ENCODE assay signal across 6 worm cellular contexts in genomic region chrIII:5505474-5506022, ce11.
TF ChIP-seq lines count a peak whose summit lies in the region.

No protein-coding gene starts in this region.

TF ChIP-seq in whole organism, L1 larva, 84 proteins besides CTCF, POLR2A, EP300 and RAD21:
- TF ChIP-seq lir-3 (tag; optimal IDR thresholded peaks at IDR 0.05; lab: Kevin White, UChicago; ENCODE audit: poor library complexity): peak; percentile 5
- no peak for TF ChIP-seq unc-130 (tag; optimal IDR thresholded peaks at IDR 0.05; lab: Kevin White, UChicago)
- no peak for TF ChIP-seq skn-1 (tag; optimal IDR thresholded peaks at IDR 0.05; lab: Kevin White, UChicago)
- TF ChIP-seq nhr-77 (tag; optimal IDR thresholded peaks at IDR 0.05; lab: Kevin White, UChicago): no peak
- no peak for TF ChIP-seq irx-1 (tag; optimal IDR thresholded peaks at IDR 0.05; lab: Kevin White, UChicago)
- peak; percentile 76 for TF ChIP-seq aly-2 (tag; optimal IDR thresholded peaks at IDR 0.05; lab: Kevin White, UChicago)
- no peak for TF ChIP-seq fos-1 (tag; optimal IDR thresholded peaks at IDR 0.05; lab: Kevin White, UChicago)
- TF ChIP-seq efl-1 (optimal IDR thresholded peaks at IDR 0.05; lab: Kevin White, UChicago): no peak
- peak in 1 of 2 experiments; percentile 90 for TF ChIP-seq efl-1 (GFP tag; optimal IDR thresholded peaks at IDR 0.05 in 1 of 2; lab: Kevin White, UChicago)
- no peak for TF ChIP-seq mep-1 (tag; optimal IDR thresholded peaks at IDR 0.05; lab: Kevin White, UChicago)
- no peak for TF ChIP-seq F16B12.6 (tag; optimal IDR thresholded peaks at IDR 0.05; lab: Kevin White, UChicago)
- no peak for TF ChIP-seq sox-4 (tag; optimal IDR thresholded peaks at IDR 0.05; lab: Kevin White, UChicago)
- no peak for TF ChIP-seq lsy-2 (tag; optimal IDR thresholded peaks at IDR 0.05; lab: Kevin White, UChicago)

TF ChIP-seq in whole organism, L2 larva, 48 proteins besides CTCF, POLR2A, EP300 and RAD21:
- TF ChIP-seq nhr-25 (tag; optimal IDR thresholded peaks at IDR 0.05; lab: Kevin White, UChicago) (no peak), sem-4 (tag; optimal IDR thresholded peaks at IDR 0.05; lab: Kevin White, UChicago) (no peak), F13H6.1 (tag; optimal IDR thresholded peaks at IDR 0.05; lab: Kevin White, UChicago) (no peak), ama-1 (optimal IDR thresholded peaks at IDR 0.05; lab: Kevin White, UChicago) (peak; percentile 43)

TF ChIP-seq in whole organism, L3 larva, 47 proteins besides CTCF, POLR2A, EP300 and RAD21:
- TF ChIP-seq ama-1 (optimal IDR thresholded peaks at IDR 0.05; lab: Kevin White, UChicago) (peak; percentile 44), nhr-76 (tag; optimal IDR thresholded peaks at IDR 0.05; lab: Kevin White, UChicago) (no peak)

TF ChIP-seq in whole organism, L4 larva, 104 proteins besides CTCF, POLR2A, EP300 and RAD21 (continues in another document):
- no peak for TF ChIP-seq unc-130 (GFP tag; optimal IDR thresholded peaks at IDR 0.05; lab: Kevin White, UChicago)
- TF ChIP-seq duxl-1 (tag; optimal IDR thresholded peaks at IDR 0.05; lab: Kevin White, UChicago; ENCODE audit: poor library complexity): no peak
- TF ChIP-seq nhr-10 (tag; optimal IDR thresholded peaks at IDR 0.05; lab: Kevin White, UChicago): no peak
- peak; percentile 7; the same call in 1 of the 2 replicates for TF ChIP-seq pha-4 (GFP tag; IDR thresholded peaks at IDR 0.05; lab: Robert Waterston, UW)
- TF ChIP-seq pha-4 (tag; optimal IDR thresholded peaks at IDR 0.05; lab: Kevin White, UChicago): no peak
- peak; percentile 35; the same call in 1 of the 2 replicates for TF ChIP-seq egl-43 (GFP tag; IDR thresholded peaks at IDR 0.05; lab: Robert Waterston, UW)
- TF ChIP-seq ZK546.5 (tag; optimal IDR thresholded peaks at IDR 0.05; lab: Kevin White, UChicago): no peak
- no peak for TF ChIP-seq daf-8 (GFP tag; IDR thresholded peaks at IDR 0.05; lab: Robert Waterston, UW)
- 0 out of 2 replicates have a peak, but pooled peaks have one; percentile 51 for TF ChIP-seq lim-7 (GFP tag; IDR thresholded peaks at IDR 0.05; lab: Robert Waterston, UW)
- no peak for TF ChIP-seq ceh-28 (tag; optimal IDR thresholded peaks at IDR 0.05; lab: Kevin White, UChicago)
- TF ChIP-seq dpl-1 (GFP tag; optimal IDR thresholded peaks at IDR 0.05; lab: Kevin White, UChicago): no peak
- no peak for TF ChIP-seq nhr-25 (tag; optimal IDR thresholded peaks at IDR 0.05; lab: Kevin White, UChicago; ENCODE audit: borderline replicate concordance, insufficient read depth)
- TF ChIP-seq zfp-2 (tag; optimal IDR thresholded peaks at IDR 0.05; lab: Kevin White, UChicago): no peak
- TF ChIP-seq nhr-102 (tag; optimal IDR thresholded peaks at IDR 0.05; lab: Kevin White, UChicago): no peak
- peak; percentile 29 for TF ChIP-seq zfp-3 (GFP tag; conservative IDR thresholded peaks at IDR 0.05; lab: Robert Waterston, UW)
- TF ChIP-seq lin-1 (GFP tag; IDR thresholded peaks at IDR 0.05; lab: Robert Waterston, UW): no peak
- TF ChIP-seq aha-1 (tag; lab: Kevin White, UChicago): peak; percentile 88
- TF ChIP-seq madf-5 (GFP tag; IDR thresholded peaks at IDR 0.05; lab: Robert Waterston, UW): no peak
- 0 out of 2 replicates have a peak, but pooled peaks have one; percentile 7 for TF ChIP-seq lin-29 (GFP tag; IDR thresholded peaks at IDR 0.05; lab: Robert Waterston, UW)
- no peak for TF ChIP-seq Y5F2A.4 (GFP tag; optimal IDR thresholded peaks at IDR 0.05; lab: Kevin White, UChicago)
- TF ChIP-seq ctbp-1 (GFP tag; IDR thresholded peaks at IDR 0.05; lab: Robert Waterston, UW): no peak
- TF ChIP-seq fos-1 (tag; optimal IDR thresholded peaks at IDR 0.05; lab: Kevin White, UChicago): no peak
- TF ChIP-seq rbr-2 (tag; optimal IDR thresholded peaks at IDR 0.05; lab: Kevin White, UChicago): no peak
- peak; percentile 54 for TF ChIP-seq nhr-77 (tag; optimal IDR thresholded peaks at IDR 0.05; lab: Kevin White, UChicago)
- no peak for TF ChIP-seq F44E2.7 (GFP tag; IDR thresholded peaks at IDR 0.05; lab: Robert Waterston, UW)

TF ChIP-seq in whole organism, midembryonic, 9 proteins besides CTCF, POLR2A, EP300 and RAD21:
- TF ChIP-seq tab-1 (GFP tag; IDR thresholded peaks at IDR 0.05; lab: Robert Waterston, UW) (0 out of 2 replicates have a peak, but pooled peaks have one; percentile 9), ref-1 (GFP tag; conservative IDR thresholded peaks at IDR 0.05; lab: Robert Waterston, UW) (no peak)

TF ChIP-seq in whole organism, young adult, 124 proteins besides CTCF, POLR2A, EP300 and RAD21:
- TF ChIP-seq hmg-1.2 (GFP tag; IDR thresholded peaks at IDR 0.05; lab: Robert Waterston, UW): 0 out of 2 replicates have a peak, but pooled peaks have one; percentile 6
- no peak for TF ChIP-seq attf-3 (GFP tag; conservative IDR thresholded peaks at IDR 0.05; lab: Robert Waterston, UW)
- TF ChIP-seq sptf-2 (GFP tag; optimal IDR thresholded peaks at IDR 0.05; lab: Kevin White, UChicago): no peak
- no peak for TF ChIP-seq B0336.3 (GFP tag; IDR thresholded peaks at IDR 0.05; lab: Robert Waterston, UW)
- TF ChIP-seq C06A6.2 (GFP tag; conservative IDR thresholded peaks at IDR 0.05; lab: Robert Waterston, UW): no peak
- TF ChIP-seq rpc-1 (optimal IDR thresholded peaks at IDR 0.05; lab: Kevin White, UChicago): no peak
- TF ChIP-seq rpc-1 (tag; optimal IDR thresholded peaks at IDR 0.05; lab: Kevin White, UChicago): no peak
- TF ChIP-seq zfh-2 (GFP tag; conservative IDR thresholded peaks at IDR 0.05; lab: Robert Waterston, UW): peak; percentile 69
- no peak for TF ChIP-seq D2030.7 (GFP tag; IDR thresholded peaks at IDR 0.05; lab: Robert Waterston, UW)
- no peak for TF ChIP-seq hlh-12 (tag; optimal IDR thresholded peaks at IDR 0.05; lab: Kevin White, UChicago)
- TF ChIP-seq F10E7.11 (tag; optimal IDR thresholded peaks at IDR 0.05; lab: Kevin White, UChicago): no peak
- TF ChIP-seq lir-1 (GFP tag; conservative IDR thresholded peaks at IDR 0.05; lab: Robert Waterston, UW): no peak
- TF ChIP-seq die-1 (tag; optimal IDR thresholded peaks at IDR 0.05; lab: Kevin White, UChicago): no peak
- TF ChIP-seq bed-1 (GFP tag; IDR thresholded peaks at IDR 0.05; lab: Robert Waterston, UW): no peak
- TF ChIP-seq Y53F4B.3 (GFP tag; IDR thresholded peaks at IDR 0.05; lab: Robert Waterston, UW): no peak
- no peak for TF ChIP-seq somi-1 (GFP tag; optimal IDR thresholded peaks at IDR 0.05; lab: Kevin White, UChicago)
- peak; percentile 26; the same call in 1 of the 2 replicates for TF ChIP-seq ceh-100 (GFP tag; IDR thresholded peaks at IDR 0.05; lab: Robert Waterston, UW)
- TF ChIP-seq lin-26 (GFP tag; IDR thresholded peaks at IDR 0.05; lab: Robert Waterston, UW): no peak
- TF ChIP-seq athp-1 (tag; optimal IDR thresholded peaks at IDR 0.05; lab: Kevin White, UChicago): no peak
- TF ChIP-seq him-1 (tag; optimal IDR thresholded peaks at IDR 0.05; lab: Kevin White, UChicago): no peak
- no peak for TF ChIP-seq F49E8.2 (tag; optimal IDR thresholded peaks at IDR 0.05; lab: Kevin White, UChicago; ENCODE audit: insufficient read depth)
- TF ChIP-seq B0035.1 (tag; optimal IDR thresholded peaks at IDR 0.05; lab: Kevin White, UChicago): no peak
- TF ChIP-seq snpc-4 (GFP tag; optimal IDR thresholded peaks at IDR 0.05; lab: Kevin White, UChicago): no peak
- TF ChIP-seq snpc-4 (tag; optimal IDR thresholded peaks at IDR 0.05; lab: Kevin White, UChicago): no peak
- TF ChIP-seq C17E4.6 (GFP tag; IDR thresholded peaks at IDR 0.05; lab: Robert Waterston, UW): no peak
- no peak for TF ChIP-seq unc-130 (GFP tag; optimal IDR thresholded peaks at IDR 0.05; lab: Kevin White, UChicago)
- TF ChIP-seq mcd-1 (GFP tag; IDR thresholded peaks at IDR 0.05; lab: Robert Waterston, UW): 0 out of 2 replicates have a peak, but pooled peaks have one; percentile 6
- no peak for TF ChIP-seq K11D2.4 (GFP tag; IDR thresholded peaks at IDR 0.05; lab: Robert Waterston, UW)
- TF ChIP-seq Y67H2A.10 (GFP tag; conservative IDR thresholded peaks at IDR 0.05; lab: Robert Waterston, UW): no peak
- TF ChIP-seq Y53G8AR.9 (GFP tag; conservative IDR thresholded peaks at IDR 0.05; lab: Robert Waterston, UW): no peak
